Fruit fly (Drosophila melanogaster): ENCODE results near the gene CG31715.

The CG31715 gene

dm6 chr2L:10386208-10386805 is 44.9 kb downstream of the CG31715 start, which contains the start of the genes Cdk1 and mRpS7 (continued):
- TF ChIP-seq CkIIα-i1 (GFP tag; IDR thresholded peaks at IDR 0.05) (no peak), sisA (GFP tag; IDR thresholded peaks at IDR 0.05) (peak; percentile 38; the same call in 1 of the 2 replicates), ci (GFP tag; IDR thresholded peaks at IDR 0.05) (peak; percentile 82; the same call in 2 of the 3 replicates), CG30020 (tag; optimal IDR thresholded peaks at IDR 0.05) (peak; percentile 100), zf30C (GFP tag; optimal IDR thresholded peaks at IDR 0.05) (no peak), CG11696 (GFP tag; IDR thresholded peaks at IDR 0.05) (0 out of 2 replicates have a peak, but pooled peaks have one; percentile 51), CG2199 (GFP tag; IDR thresholded peaks at IDR 0.05) (no peak), run (tag; optimal IDR thresholded peaks at IDR 0.05) (no peak), trem (tag; optimal IDR thresholded peaks at IDR 0.05) (peak; percentile 61), HmgZ (tag; optimal IDR thresholded peaks at IDR 0.05) (peak; percentile 51), CG18764 (GFP tag; optimal IDR thresholded peaks at IDR 0.05) (no peak), HLHmδ (GFP tag; optimal IDR thresholded peaks at IDR 0.05) (no peak), CG10565 (GFP tag; optimal IDR thresholded peaks at IDR 0.05) (peak; percentile 52), Meics (GFP tag; optimal IDR thresholded peaks at IDR 0.05) (peak; percentile 79), Aef1 (GFP tag; IDR thresholded peaks at IDR 0.05) (peak; percentile 53), D (optimal IDR thresholded peaks at IDR 0.05) (no peak), D (GFP tag; optimal IDR thresholded peaks at IDR 0.05) (peak; percentile 64), Drgx (GFP tag; IDR thresholded peaks at IDR 0.05) (peak; percentile 53; the same call in 1 of the 2 replicates), zfh2 (GFP tag; optimal IDR thresholded peaks at IDR 0.05) (peak; percentile 52), Jarid2 (GFP tag; optimal IDR thresholded peaks at IDR 0.05) (no peak), bowl (GFP tag; IDR thresholded peaks at IDR 0.05) (no peak), pan (optimal IDR thresholded peaks at IDR 0.05) (no peak), pan (GFP tag; optimal IDR thresholded peaks at IDR 0.05 in 1 of 2, IDR thresholded peaks at IDR 0.05 in 1 of 2) (peak in 1 of 2 experiments; percentile 82), mam (GFP tag; optimal IDR thresholded peaks at IDR 0.05) (peak; percentile 56), CG3995 (GFP tag; optimal IDR thresholded peaks at IDR 0.05) (peak; percentile 4), CG4404 (GFP tag; IDR thresholded peaks at IDR 0.05) (peak; percentile 48), so (GFP tag; IDR thresholded peaks at IDR 0.05) (0 out of 3 replicates have a peak, but pooled peaks have one; percentile 34), Pdp1 (GFP tag; optimal IDR thresholded peaks at IDR 0.05) (peak in 1 of 2 experiments; percentile 56), CG31224 (GFP tag; IDR thresholded peaks at IDR 0.05) (peak; percentile 39; the same call in 1 of the 2 replicates), CG7987 (GFP tag; optimal IDR thresholded peaks at IDR 0.05) (no peak), dm (GFP tag; optimal IDR thresholded peaks at IDR 0.05) (peak; percentile 43), CG8290 (GFP tag; optimal IDR thresholded peaks at IDR 0.05) (peak; percentile 43), CG8290 (tag; optimal IDR thresholded peaks at IDR 0.05) (peak in 1 of 2 experiments; percentile 19), CG8359 (GFP tag; optimal IDR thresholded peaks at IDR 0.05; ENCODE audit: borderline replicate concordance) (peak; percentile 27), CG11247 (GFP tag; IDR thresholded peaks at IDR 0.05) (peak; percentile 43; the same call in 1 of the 2 replicates), vvl (GFP tag; IDR thresholded peaks at IDR 0.05) (peak; percentile 77), pita (GFP tag; optimal IDR thresholded peaks at IDR 0.05) (no peak), CG17385 (GFP tag; optimal IDR thresholded peaks at IDR 0.05) (peak; percentile 68), H15 (GFP tag; IDR thresholded peaks at IDR 0.05) (peak; percentile 47; the same call in 1 of the 3 replicates), CG11456 (GFP tag; IDR thresholded peaks at IDR 0.05) (peak; percentile 52; the same call in 1 of the 3 replicates), CG9797 (GFP tag; optimal IDR thresholded peaks at IDR 0.05) (peak; percentile 28), vfl (GFP tag; optimal IDR thresholded peaks at IDR 0.05) (no peak), scrt (GFP tag; optimal IDR thresholded peaks at IDR 0.05) (peak; percentile 38), CG12104 (GFP tag; optimal IDR thresholded peaks at IDR 0.05) (peak; percentile 63), Xrp1 (GFP tag; IDR thresholded peaks at IDR 0.05) (peak; percentile 69), lola (GFP tag; optimal IDR thresholded peaks at IDR 0.05) (peak in 1 of 3 experiments; percentile 72), CG12659 (GFP tag; optimal IDR thresholded peaks at IDR 0.05) (peak; percentile 76), exex (tag; optimal IDR thresholded peaks at IDR 0.05) (peak; percentile 39), Poxn (GFP tag; IDR thresholded peaks at IDR 0.05) (0 out of 2 replicates have a peak, but pooled peaks have one; percentile 35), CG33557 (GFP tag; optimal IDR thresholded peaks at IDR 0.05) (peak; percentile 40)
